Worm (Caenorhabditis elegans) whole organism, early embryonic: ENCODE measurements around the gene F56D6.8.

Experiments
- B0310.2 ChIP-seq: sonication (generic microtip); optimal IDR thresholded peaks from 2 replicates; lab custom pipeline; 2016; ENCODE audit warnings: mild to moderate bottlenecking, missing genetic modification characterization, missing compliant biosample characterization
- ama-1 ChIP-seq: fragments of 150-350 bp; optimal IDR thresholded peaks from 2 replicates; lab custom pipeline; 2014
- flt-1 ChIP-seq: fragments of 200-800 bp; sonication (Bioruptor generic); IDR thresholded peaks from 2 replicates; pipeline ENCODE4 v1.3.6; 2022; ENCODE audit warnings: missing genetic modification characterization, missing compliant biosample characterization
- hmbx-1 ChIP-seq: sonication (generic microtip); optimal IDR thresholded peaks from 2 replicates; lab custom pipeline; 2016; ENCODE audit warnings: mild to moderate bottlenecking, missing genetic modification characterization, missing compliant biosample characterization
- pes-1 ChIP-seq: fragments of 200-800 bp; sonication (Bioruptor generic); IDR thresholded peaks from 2 replicates; pipeline ENCODE4 v1.3.6; 2022; ENCODE audit warnings: missing genetic modification reagents, missing genetic modification characterization, missing compliant biosample characterization
- tbx-37 ChIP-seq: fragments of 200-800 bp; sonication (Bioruptor generic); conservative IDR thresholded peaks from 2 replicates; pipeline ENCODE4 v1.3.6; 2022; ENCODE audit warnings: missing genetic modification reagents, missing genetic modification characterization, missing compliant biosample characterization

DNA sequence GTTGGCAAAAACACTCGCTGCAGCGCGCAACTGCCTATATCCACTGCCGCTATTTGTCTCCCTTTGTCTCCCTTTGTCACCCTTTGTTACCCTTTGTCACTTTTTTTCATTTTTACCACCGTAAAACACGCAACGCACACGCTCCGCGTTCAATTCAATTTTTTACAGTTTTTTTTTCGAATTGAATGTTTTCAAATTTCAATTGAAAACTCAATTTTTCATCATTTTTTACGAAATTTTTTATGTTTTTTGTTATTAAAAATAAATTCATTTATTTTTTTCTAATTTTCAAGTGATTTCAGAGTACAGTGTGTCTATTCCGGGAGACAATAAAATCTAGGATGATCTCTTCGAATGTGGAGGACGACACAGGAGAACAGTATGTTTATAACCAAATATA is 48.8 kb upstream of the F56D6.8 start, which contains the start of gene Y46C8AL.11:
- TF ChIP-seq hmbx-1 (tag; lab: Kevin White, UChicago) (no peak), tbx-37 (GFP tag; lab: Robert Waterston, UW) (no peak), pes-1 (no peak), B0310.2 (tag; lab: Kevin White, UChicago) (no peak), ama-1 (lab: Kevin White, UChicago) (no peak), flt-1 (GFP tag; lab: Robert Waterston, UW) (no peak)
